Worm (Caenorhabditis elegans): ENCODE data around the gene uso-1.

The uso-1 gene

ce11 chrIV:13400456-13401364, 53.9 kb downstream of the uso-1 start, which contains the start of the genes memi-2 and cyp-31A5:
memi-2 (minus strand) TSS chrIV:13400506.
cyp-31A5 (plus strand) TSS chrIV:13401289.
- TF ChIP-seq nhr-84 (tag; optimal IDR thresholded peaks at IDR 0.05) = no peak
- TF ChIP-seq grh-1 (GFP tag; IDR thresholded peaks at IDR 0.05) = no peak
- TF ChIP-seq ceh-63 (GFP tag; optimal IDR thresholded peaks at IDR 0.05) = no peak
- TF ChIP-seq efl-1 (optimal IDR thresholded peaks at IDR 0.05) = no peak
- no peak for TF ChIP-seq efl-1 (GFP tag; optimal IDR thresholded peaks at IDR 0.05 in 1 of 2)
- no peak for TF ChIP-seq pax-3 (tag; optimal IDR thresholded peaks at IDR 0.05)
- TF ChIP-seq C16A3.4 (tag; optimal IDR thresholded peaks at IDR 0.05) = no peak
- TF ChIP-seq sptf-1 (tag; optimal IDR thresholded peaks at IDR 0.05) = no peak
- no peak for TF ChIP-seq hlh-4 (tag; optimal IDR thresholded peaks at IDR 0.05)
- no peak for TF ChIP-seq unc-62 (GFP tag; optimal IDR thresholded peaks at IDR 0.05)
- TF ChIP-seq mdl-1 (tag; optimal IDR thresholded peaks at IDR 0.05) = no peak
- no peak for TF ChIP-seq lin-13 (GFP tag; optimal IDR thresholded peaks at IDR 0.05)
- no peak for TF ChIP-seq C34B4.2 (tag; optimal IDR thresholded peaks at IDR 0.05)
- no peak for TF ChIP-seq pag-3 (tag; optimal IDR thresholded peaks at IDR 0.05; ENCODE audit: borderline replicate concordance, insufficient read depth)
- no peak for TF ChIP-seq unc-30 (tag; optimal IDR thresholded peaks at IDR 0.05)
- no peak for TF ChIP-seq ztf-4 (tag; optimal IDR thresholded peaks at IDR 0.05)
- TF ChIP-seq ets-5 (GFP tag; IDR thresholded peaks at IDR 0.05) = no peak
- no peak for TF ChIP-seq lsy-2 (tag; optimal IDR thresholded peaks at IDR 0.05)
- TF ChIP-seq ceh-8 (GFP tag; optimal IDR thresholded peaks at IDR 0.05) = no peak
- TF ChIP-seq snu-23 (GFP tag; optimal IDR thresholded peaks at IDR 0.05) = no peak
- no peak for TF ChIP-seq nhr-20 (tag; optimal IDR thresholded peaks at IDR 0.05)

ce11 chrIV:13398728-13399127, 55.9 kb downstream of the uso-1 start, which contains the start of gene Y62E10A.13:
Y62E10A.13 (minus strand) TSS chrIV:13399053.
- TF ChIP-seq vab-15 (tag; optimal IDR thresholded peaks at IDR 0.05) (no peak), ceh-63 (GFP tag; optimal IDR thresholded peaks at IDR 0.05) (no peak), mab-9 (GFP tag; IDR thresholded peaks at IDR 0.05) (no peak), jun-1 (tag; optimal IDR thresholded peaks at IDR 0.05) (no peak), mdl-1 (tag; optimal IDR thresholded peaks at IDR 0.05) (peak in 1 of 2 experiments; percentile 17), blmp-1 (tag; optimal IDR thresholded peaks at IDR 0.05) (no peak)

- TF ChIP-seq efl-1 (optimal IDR thresholded peaks at IDR 0.05) = no peak
- TF ChIP-seq efl-1 (GFP tag; optimal IDR thresholded peaks at IDR 0.05 in 1 of 2) = peak in 1 of 2 experiments; percentile 54
- peak in 1 of 2 experiments; percentile 5 for TF ChIP-seq lin-35 (GFP tag; optimal IDR thresholded peaks at IDR 0.05)
- TF ChIP-seq zag-1 (tag; optimal IDR thresholded peaks at IDR 0.05) = no peak
- no peak for TF ChIP-seq nhr-28 (tag; optimal IDR thresholded peaks at IDR 0.05)
- TF ChIP-seq ztf-4 (tag; optimal IDR thresholded peaks at IDR 0.05) = no peak
- no peak for TF ChIP-seq nhr-19 (GFP tag; conservative IDR thresholded peaks at IDR 0.05)
- no peak for TF ChIP-seq sox-4 (tag; optimal IDR thresholded peaks at IDR 0.05)
- peak; percentile 32 for TF ChIP-seq nhr-90 (tag; optimal IDR thresholded peaks at IDR 0.05; ENCODE audit: poor library complexity)
- TF ChIP-seq nhr-237 (tag; optimal IDR thresholded peaks at IDR 0.05) = no peak
- peak; percentile 27 for TF ChIP-seq nhr-71 (tag; optimal IDR thresholded peaks at IDR 0.05)
- TF ChIP-seq rnt-1 (tag; optimal IDR thresholded peaks at IDR 0.05) = no peak
- TF ChIP-seq nhr-20 (tag; optimal IDR thresholded peaks at IDR 0.05) = peak; percentile 18
- no peak for TF ChIP-seq lin-39 (tag; optimal IDR thresholded peaks at IDR 0.05)
- TF ChIP-seq nhr-11 (tag; optimal IDR thresholded peaks at IDR 0.05) = no peak
- peak; percentile 80 for TF ChIP-seq elt-2 (tag; optimal IDR thresholded peaks at IDR 0.05)
- TF ChIP-seq lsy-2 (tag; optimal IDR thresholded peaks at IDR 0.05) = no peak
- TF ChIP-seq elt-3 (tag; optimal IDR thresholded peaks at IDR 0.05) = no peak
- TF ChIP-seq nhr-77 (tag; optimal IDR thresholded peaks at IDR 0.05) = no peak
- TF ChIP-seq lin-15B (tag; optimal IDR thresholded peaks at IDR 0.05) = no peak
- no peak for TF ChIP-seq aly-2 (tag; optimal IDR thresholded peaks at IDR 0.05)
- TF ChIP-seq unc-30 (tag; optimal IDR thresholded peaks at IDR 0.05) = no peak
- no peak for TF ChIP-seq lin-14 (GFP tag; optimal IDR thresholded peaks at IDR 0.05)
- TF ChIP-seq blmp-1 (tag; optimal IDR thresholded peaks at IDR 0.05) = no peak
- TF ChIP-seq tlp-1 (tag; optimal IDR thresholded peaks at IDR 0.05) = no peak
Measured at ce11 chrIV:13396375-13396774, 58.2 kb downstream of the uso-1 start.

Data from whole organism, L1 larva.